Worm (Caenorhabditis elegans): ENCODE results near the gene ugt-52.
A peak's percentile ranks its signal among the peaks of the same experiment; 100 is the strongest.

The ugt-52 gene

ce11 chrIV:796521-797073 lies 18.0 kb downstream of the ugt-52 start, which contains the start of the genes F56B3.11 and ech-5 (continued):
- TF ChIP-seq C08G9.2 (tag; optimal IDR thresholded peaks at IDR 0.05), result peak; percentile 85
- TF ChIP-seq hlh-8 (tag; optimal IDR thresholded peaks at IDR 0.05), result peak; percentile 94
- no peak for TF ChIP-seq elt-4 (tag; optimal IDR thresholded peaks at IDR 0.05)
- TF ChIP-seq pax-1 (tag; optimal IDR thresholded peaks at IDR 0.05), result no peak
- TF ChIP-seq K02D7.2 (tag; optimal IDR thresholded peaks at IDR 0.05), result no peak
- TF ChIP-seq ceh-22 (tag; optimal IDR thresholded peaks at IDR 0.05), result no peak
- peak; percentile 22 for TF ChIP-seq pag-3 (tag; optimal IDR thresholded peaks at IDR 0.05; ENCODE audit: borderline replicate concordance)
- peak; percentile 63 for TF ChIP-seq unc-86 (tag; optimal IDR thresholded peaks at IDR 0.05)
- TF ChIP-seq sox-2 (GFP tag; IDR thresholded peaks at IDR 0.05), result no peak
- TF ChIP-seq madf-2 (tag; optimal IDR thresholded peaks at IDR 0.05), result no peak
- TF ChIP-seq elt-2 (tag; optimal IDR thresholded peaks at IDR 0.05), result peak; percentile 91
- no peak for TF ChIP-seq hlh-13 (GFP tag; optimal IDR thresholded peaks at IDR 0.05)
- no peak for TF ChIP-seq Y22D7AL.16 (tag; optimal IDR thresholded peaks at IDR 0.05)
- TF ChIP-seq ztf-16 (tag; optimal IDR thresholded peaks at IDR 0.05), result peak; percentile 60
- TF ChIP-seq ceh-30 (tag; optimal IDR thresholded peaks at IDR 0.05), result no peak
- TF ChIP-seq dve-1 (tag; optimal IDR thresholded peaks at IDR 0.05), result no peak
- no peak for TF ChIP-seq eyg-1 (tag; optimal IDR thresholded peaks at IDR 0.05)
- TF ChIP-seq T23F11.4 (GFP tag; optimal IDR thresholded peaks at IDR 0.05), result no peak
- no peak for TF ChIP-seq syd-9 (tag; optimal IDR thresholded peaks at IDR 0.05)
- no peak for TF ChIP-seq ceh-45 (GFP tag; IDR thresholded peaks at IDR 0.05)

- TF ChIP-seq nhr-232 (tag; optimal IDR thresholded peaks at IDR 0.05) (no peak), unc-3 (GFP tag; conservative IDR thresholded peaks at IDR 0.05) (no peak), unc-3 (tag; optimal IDR thresholded peaks at IDR 0.05) (no peak), dve-1 (tag; optimal IDR thresholded peaks at IDR 0.05) (no peak), npax-4 (tag; optimal IDR thresholded peaks at IDR 0.05) (no peak), odd-2 (tag; optimal IDR thresholded peaks at IDR 0.05) (no peak)
Measured at ce11 chrIV:800518-800917, 21.9 kb downstream of the ugt-52 start, which contains the start of gene mrpl-46. mrpl-46 (plus strand) TSS chrIV:800818.

ce11 chrIV:801162-801561 lies 22.6 kb downstream of the ugt-52 start:
- TF ChIP-seq ceh-22 (tag; optimal IDR thresholded peaks at IDR 0.05) (no peak), unc-86 (tag; optimal IDR thresholded peaks at IDR 0.05) (no peak)

- no peak for TF ChIP-seq dve-1 (tag; optimal IDR thresholded peaks at IDR 0.05)
- TF ChIP-seq pros-1 (tag; optimal IDR thresholded peaks at IDR 0.05), result no peak
- no peak for TF ChIP-seq pag-3 (tag; optimal IDR thresholded peaks at IDR 0.05; ENCODE audit: borderline replicate concordance)
- no peak for TF ChIP-seq lin-11 (tag; optimal IDR thresholded peaks at IDR 0.05)
- no peak for TF ChIP-seq hlh-13 (GFP tag; optimal IDR thresholded peaks at IDR 0.05)
- no peak for TF ChIP-seq F13H6.1 (tag; optimal IDR thresholded peaks at IDR 0.05)
- TF ChIP-seq ttx-3 (tag; optimal IDR thresholded peaks at IDR 0.05), result no peak
- TF ChIP-seq elt-2 (tag; optimal IDR thresholded peaks at IDR 0.05), result no peak
- no peak for TF ChIP-seq fax-1 (tag; optimal IDR thresholded peaks at IDR 0.05)
- TF ChIP-seq ref-2 (tag; optimal IDR thresholded peaks at IDR 0.05), result no peak
- no peak for TF ChIP-seq K02D7.2 (tag; optimal IDR thresholded peaks at IDR 0.05)
- no peak for TF ChIP-seq sdc-2 (tag; optimal IDR thresholded peaks at IDR 0.05)
- no peak for TF ChIP-seq lim-6 (tag; optimal IDR thresholded peaks at IDR 0.05)
- TF ChIP-seq ceh-34 (tag; optimal IDR thresholded peaks at IDR 0.05), result no peak
- no peak for TF ChIP-seq hlh-15 (tag; optimal IDR thresholded peaks at IDR 0.05)
- TF ChIP-seq pat-9 (tag; optimal IDR thresholded peaks at IDR 0.05), result no peak
Measured at ce11 chrIV:804802-805201, 26.2 kb downstream of the ugt-52 start, which contains the start of gene Y55F3BL.4. Y55F3BL.4 (plus strand) TSS chrIV:805102.
